Fruit fly (Drosophila melanogaster) whole organism, pupa: ENCODE data around the gene COX6CL.

Source experiments
- CG10348 ChIP-seq: fragments of 200-800 bp; sonication (Bioruptor generic); IDR thresholded peaks from 2 replicates; pipeline ENCODE4 v1.3.6; 2022; ENCODE audit warnings: missing biosample characterization, missing genetic modification characterization
- CG12605 ChIP-seq: fragments of 200-800 bp; sonication (Bioruptor generic); IDR thresholded peaks from 2 replicates; pipeline ENCODE4 v1.3.6; 2022; ENCODE audit warnings: missing biosample characterization, missing genetic modification characterization
- CG13204 ChIP-seq: fragments of 200-800 bp; sonication (Bioruptor generic); optimal IDR thresholded peaks from 2 replicates; lab custom pipeline; 2018; ENCODE audit warnings: missing biosample characterization, mild to moderate bottlenecking, missing genetic modification characterization, moderate library complexity
- CG14655 ChIP-seq: fragments of 200-800 bp; sonication (Bioruptor generic); optimal IDR thresholded peaks from 3 replicates; lab custom pipeline; 2017; ENCODE audit warnings: mild to moderate bottlenecking, missing biosample characterization, missing genetic modification reagents, missing genetic modification characterization
- CG15710 ChIP-seq: fragments of 200-800 bp; sonication (Bioruptor generic); optimal IDR thresholded peaks from 2 replicates; lab custom pipeline; 2018; ENCODE audit warnings: missing biosample characterization, mild to moderate bottlenecking, missing genetic modification characterization, moderate library complexity
- CG17806 ChIP-seq: fragments of 200-800 bp; sonication (Bioruptor generic); optimal IDR thresholded peaks from 2 replicates; lab custom pipeline; 2018; ENCODE audit warnings: missing biosample characterization, mild to moderate bottlenecking, missing genetic modification characterization, moderate library complexity
- CG32121 ChIP-seq: fragments of 200-800 bp; sonication (Bioruptor generic); IDR thresholded peaks from 2 replicates; pipeline ENCODE4 v1.3.6; 2022; ENCODE audit warnings: missing biosample characterization, missing genetic modification characterization
- CG34367 ChIP-seq: fragments of 200-800 bp; sonication (Bioruptor generic); optimal IDR thresholded peaks from 2 replicates; lab custom pipeline; 2018; ENCODE audit warnings: missing biosample characterization, mild to moderate bottlenecking, missing genetic modification characterization
- CG4496 ChIP-seq: fragments of 200-800 bp; sonication (Bioruptor generic); IDR thresholded peaks from 3 replicates; pipeline ENCODE4 v1.3.6; 2022; ENCODE audit warnings: missing biosample characterization, missing genetic modification characterization
- CG8159 ChIP-seq: fragments of 200-800 bp; sonication (Bioruptor generic); optimal IDR thresholded peaks from 3 replicates; lab custom pipeline; 2018; ENCODE audit warnings: missing biosample characterization, mild to moderate bottlenecking, missing genetic modification characterization, moderate library complexity
- CG8301 ChIP-seq: fragments of 200-800 bp; sonication (Bioruptor generic); optimal IDR thresholded peaks from 2 replicates; lab custom pipeline; 2018; ENCODE audit warnings: missing biosample characterization, mild to moderate bottlenecking, missing genetic modification characterization
- CG9948 ChIP-seq: fragments of 200-800 bp; sonication (Bioruptor generic); optimal IDR thresholded peaks from 2 replicates; lab custom pipeline; 2018; ENCODE audit warnings: missing biosample characterization, mild to moderate bottlenecking, missing genetic modification characterization, moderate library complexity
- D1 ChIP-seq: fragments of 200-800 bp; sonication (Bioruptor generic); optimal IDR thresholded peaks from 2 replicates; lab custom pipeline; 2018; ENCODE audit warnings: missing biosample characterization, mild to moderate bottlenecking, missing genetic modification characterization, moderate library complexity
- EcR ChIP-seq: fragments of 200-800 bp; sonication (Bioruptor generic); optimal IDR thresholded peaks from 3 replicates; lab custom pipeline; 2019; ENCODE audit warnings: missing biosample characterization, missing genetic modification characterization, mild to moderate bottlenecking, moderate library complexity, missing genetic modification reagents
- Ets98B ChIP-seq: fragments of 200-800 bp; sonication (Bioruptor generic); IDR thresholded peaks from 2 replicates; pipeline ENCODE4 v1.3.6; 2022; ENCODE audit warnings: missing biosample characterization, missing genetic modification characterization
- Pif1A ChIP-seq: fragments of 200-800 bp; sonication (Bioruptor generic); optimal IDR thresholded peaks from 3 replicates; lab custom pipeline; 2016; ENCODE audit warnings: missing biosample characterization, missing genetic modification characterization
- Pif1B ChIP-seq: fragments of 200-800 bp; sonication (Bioruptor generic); optimal IDR thresholded peaks from 3 replicates; lab custom pipeline; 2016; ENCODE audit warnings: missing biosample characterization, missing genetic modification characterization
- Snoo ChIP-seq: fragments of 200-800 bp; sonication (Bioruptor generic); optimal IDR thresholded peaks from 3 replicates; lab custom pipeline; 2017; ENCODE audit warnings: missing biosample characterization, mild to moderate bottlenecking, missing genetic modification characterization, inconsistent platforms
- fd96Ca ChIP-seq: fragments of 200-800 bp; sonication (Bioruptor generic); IDR thresholded peaks from 3 replicates; pipeline ENCODE4 v1.3.6; 2022; ENCODE audit warnings: missing biosample characterization, missing genetic modification characterization
- gl ChIP-seq: fragments of 200-800 bp; sonication (Bioruptor generic); optimal IDR thresholded peaks from 2 replicates; lab custom pipeline; 2018; ENCODE audit warnings: missing biosample characterization, mild to moderate bottlenecking, missing genetic modification characterization
- rn ChIP-seq: fragments of 200-800 bp; sonication (Bioruptor generic); IDR thresholded peaks from 2 replicates; pipeline ENCODE4 v1.3.6; 2022; ENCODE audit warnings: missing biosample characterization, missing genetic modification characterization

The COX6CL gene

DNA sequence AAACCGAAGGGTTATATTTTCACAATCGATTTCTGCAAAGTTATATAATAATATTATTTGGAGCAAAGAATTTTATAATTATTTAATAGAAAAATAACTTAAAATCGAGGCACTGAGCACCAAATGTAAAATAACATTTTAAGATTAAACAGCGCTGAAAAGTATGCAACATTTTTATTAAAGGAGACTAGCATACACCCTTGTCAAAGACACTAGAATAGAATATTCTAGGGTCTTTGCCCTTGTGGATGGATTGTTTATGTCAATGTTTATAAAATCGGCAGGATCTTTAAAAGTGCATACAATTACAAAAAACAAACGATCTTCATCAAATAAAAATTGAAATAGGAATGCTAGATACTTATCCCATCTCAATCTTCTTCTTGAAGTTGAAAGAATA, 14.2 kb downstream of the COX6CL start:
- TF ChIP-seq gl (tag; lab: Kevin White, UChicago), result no peak
- peak; percentile 15 for TF ChIP-seq CG8301 (tag; lab: Kevin White, UChicago)
- TF ChIP-seq, all 21 proteins: peak for 1

DNA sequence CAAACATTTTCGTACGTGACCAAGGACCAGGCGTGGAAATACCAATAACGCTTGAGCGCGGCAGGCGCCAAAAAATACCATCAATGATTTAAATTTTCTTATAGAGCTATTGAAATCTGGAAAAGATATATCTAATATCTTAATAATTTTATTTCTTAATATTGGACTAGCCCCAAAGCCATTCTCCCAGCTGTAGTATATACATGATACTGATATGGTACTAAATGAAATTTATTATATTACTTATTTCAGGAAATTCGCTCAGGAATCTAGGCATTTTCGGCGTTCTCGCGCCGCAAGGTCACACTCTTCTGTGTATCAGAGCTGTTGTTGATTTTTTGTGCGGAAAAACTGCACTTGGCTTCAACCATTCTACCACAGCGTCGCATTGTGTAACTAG, 16.3 kb downstream of the COX6CL start, which contains the start of the genes CG14005 and CG7239:
Gene CG14005 (minus strand): TSS at position 50 of the 400 bp plus-strand sequence.
Gene CG7239 (plus strand): TSS at position 295 of the 400 bp plus-strand sequence.
- TF ChIP-seq CG8159 (tag; lab: Kevin White, UChicago) (no peak), CG10348 (GFP tag; lab: Robert Waterston, UW) (no peak), CG4496 (GFP tag; lab: Robert Waterston, UW) (no peak), CG32121 (no peak), CG14655 (GFP tag; lab: Kevin White, UChicago) (no peak), CG15710 (tag; lab: Kevin White, UChicago) (no peak), fd96Ca (GFP tag; lab: Robert Waterston, UW) (no peak)

DNA sequence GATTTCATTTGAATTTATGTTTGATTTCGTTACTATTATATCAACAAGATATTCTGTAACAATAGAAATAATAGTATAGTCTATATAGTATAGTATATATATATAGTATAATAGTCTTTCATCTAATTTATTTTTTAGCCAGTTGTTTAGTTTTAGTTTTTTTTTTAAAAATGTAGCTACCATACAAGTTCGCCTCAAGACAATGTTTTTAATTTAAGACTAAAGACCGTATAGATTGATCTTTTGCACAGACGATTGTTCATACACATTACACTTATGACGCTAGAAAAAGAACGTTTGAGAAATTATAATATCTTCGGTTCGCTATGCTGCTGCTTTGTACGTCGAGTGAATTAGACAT, 17.9 kb downstream of the COX6CL start:
- TF ChIP-seq Snoo (tag; lab: Kevin White, UChicago) (no peak), Ets98B (GFP tag; lab: Robert Waterston, UW) (no peak), CG34367 (tag; lab: Kevin White, UChicago) (no peak), CG32121 (no peak), CG8301 (tag; lab: Kevin White, UChicago) (no peak), CG12605 (no peak), fd96Ca (GFP tag; lab: Robert Waterston, UW) (no peak), CG17806 (tag; lab: Kevin White, UChicago) (no peak), Pif1A (no peak), CG13204 (GFP tag; lab: Kevin White, UChicago) (no peak), CG8159 (tag; lab: Kevin White, UChicago) (no peak), CG10348 (GFP tag; lab: Robert Waterston, UW) (no peak), rn (no peak), D1 (tag; lab: Kevin White, UChicago) (no peak), EcR (GFP tag; lab: Kevin White, UChicago) (no peak), gl (tag; lab: Kevin White, UChicago) (no peak), CG4496 (GFP tag; lab: Robert Waterston, UW) (no peak), CG14655 (GFP tag; lab: Kevin White, UChicago) (no peak)

DNA sequence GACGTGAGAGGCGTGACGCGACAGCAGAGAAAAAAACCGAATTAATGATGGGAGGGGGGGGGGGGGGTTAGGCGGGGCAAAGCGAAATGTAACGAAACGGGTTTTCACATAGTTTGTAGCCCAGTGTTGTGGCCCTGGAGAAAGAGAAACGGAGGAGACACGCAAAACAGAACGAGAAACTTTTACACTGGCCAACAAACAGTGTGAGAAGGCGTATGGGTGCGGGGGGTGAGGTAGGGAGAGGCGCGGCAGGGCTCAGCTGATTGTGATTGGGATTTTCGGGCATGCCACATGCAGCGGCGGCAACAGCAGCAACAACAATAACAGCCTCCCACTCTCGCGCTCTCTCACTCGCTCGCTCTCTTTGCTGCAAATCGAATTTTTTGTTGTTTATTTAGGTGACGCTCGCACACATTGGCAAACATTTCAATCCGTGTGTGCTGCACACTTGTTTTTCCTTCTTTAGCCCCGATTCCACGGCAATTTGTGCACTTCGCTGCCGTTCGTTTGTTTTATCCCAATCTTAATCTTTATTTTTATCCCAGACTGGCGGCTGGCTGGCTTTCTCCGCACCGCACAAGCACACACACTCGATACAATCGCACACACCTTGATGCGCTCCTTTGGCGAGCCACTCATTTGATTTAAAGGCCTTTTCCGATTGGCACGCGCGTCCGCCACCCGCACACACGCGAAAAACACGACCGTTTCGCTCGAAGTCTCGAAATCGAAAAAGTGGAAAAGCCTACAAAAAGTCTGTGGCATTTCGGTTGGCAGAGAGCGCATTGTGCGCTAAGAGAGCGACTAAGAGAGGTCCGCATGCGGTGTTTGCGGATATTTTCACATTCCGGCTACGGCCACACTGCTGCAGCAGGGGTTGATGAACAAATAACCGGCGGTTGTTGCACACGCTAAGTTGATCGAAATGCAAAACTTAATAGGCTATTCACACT, 18.5 kb downstream of the COX6CL start, which contains the start of gene CG9171:
Gene CG9171 (minus strand): TSS at position 819 of the 953 bp plus-strand sequence.
- peak; percentile 24 for TF ChIP-seq CG8159 (tag; lab: Kevin White, UChicago)
- TF ChIP-seq CG32121, result peak; percentile 18; the same call in 1 of the 2 replicates
- TF ChIP-seq gl (tag; lab: Kevin White, UChicago), result peak; percentile 45
- TF ChIP-seq Ets98B (GFP tag; lab: Robert Waterston, UW), result peak; percentile 36; the same call in 1 of the 2 replicates
- TF ChIP-seq CG14655 (GFP tag; lab: Kevin White, UChicago), result peak; percentile 61
- no peak for TF ChIP-seq CG9948 (tag; lab: Kevin White, UChicago)
- TF ChIP-seq CG8301 (tag; lab: Kevin White, UChicago), result peak; percentile 11
- no peak for TF ChIP-seq Snoo (tag; lab: Kevin White, UChicago)
- no peak for TF ChIP-seq rn
- TF ChIP-seq CG4496 (GFP tag; lab: Robert Waterston, UW), result peak; percentile 50; the same call in 1 of the 3 replicates
- peak; percentile 40 for TF ChIP-seq CG13204 (GFP tag; lab: Kevin White, UChicago)
- no peak for TF ChIP-seq CG34367 (tag; lab: Kevin White, UChicago)
- TF ChIP-seq EcR (GFP tag; lab: Kevin White, UChicago), result peak; percentile 4
- no peak for TF ChIP-seq CG17806 (tag; lab: Kevin White, UChicago)
- peak; percentile 23 for TF ChIP-seq CG15710 (tag; lab: Kevin White, UChicago)
- TF ChIP-seq Pif1B, result no peak
- peak; percentile 30; the same call in 1 of the 2 replicates for TF ChIP-seq CG12605
- peak; percentile 13 for TF ChIP-seq Pif1A
- no peak for TF ChIP-seq D1 (tag; lab: Kevin White, UChicago)
- no peak for TF ChIP-seq CG10348 (GFP tag; lab: Robert Waterston, UW)
- TF ChIP-seq fd96Ca (GFP tag; lab: Robert Waterston, UW), result peak; percentile 17; the same call in 2 of the 3 replicates

DNA sequence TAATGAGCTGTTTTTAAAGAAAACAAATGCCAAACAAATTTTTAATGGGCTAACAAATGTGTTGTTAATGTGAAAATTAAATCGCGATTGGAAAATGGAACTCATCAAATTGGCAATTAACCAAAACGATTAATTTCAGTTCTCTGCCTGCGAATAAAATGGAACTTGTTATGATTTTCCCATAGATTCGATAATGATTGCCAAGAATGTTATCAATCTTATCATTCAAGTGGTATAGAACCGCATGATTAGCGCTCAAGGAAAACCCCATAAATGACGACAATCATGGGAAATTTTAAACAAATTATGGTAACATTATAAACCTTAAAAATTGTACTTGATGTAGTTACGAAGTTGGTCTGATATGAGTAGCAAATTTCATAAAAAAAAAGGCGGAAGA, 19.6 kb downstream of the COX6CL start:
- TF ChIP-seq CG9948 (tag; lab: Kevin White, UChicago) (no peak), D1 (tag; lab: Kevin White, UChicago) (no peak), CG4496 (GFP tag; lab: Robert Waterston, UW) (no peak), Pif1B (no peak), Pif1A (no peak), Snoo (tag; lab: Kevin White, UChicago) (no peak), CG8159 (tag; lab: Kevin White, UChicago) (no peak), CG34367 (tag; lab: Kevin White, UChicago) (no peak), CG32121 (no peak), CG14655 (GFP tag; lab: Kevin White, UChicago) (no peak), CG8301 (tag; lab: Kevin White, UChicago) (no peak), gl (tag; lab: Kevin White, UChicago) (no peak), fd96Ca (GFP tag; lab: Robert Waterston, UW) (no peak), CG13204 (GFP tag; lab: Kevin White, UChicago) (no peak)
